Worm (Caenorhabditis elegans): ENCODE results near the gene rpl-37.

The rpl-37 gene

DNA sequence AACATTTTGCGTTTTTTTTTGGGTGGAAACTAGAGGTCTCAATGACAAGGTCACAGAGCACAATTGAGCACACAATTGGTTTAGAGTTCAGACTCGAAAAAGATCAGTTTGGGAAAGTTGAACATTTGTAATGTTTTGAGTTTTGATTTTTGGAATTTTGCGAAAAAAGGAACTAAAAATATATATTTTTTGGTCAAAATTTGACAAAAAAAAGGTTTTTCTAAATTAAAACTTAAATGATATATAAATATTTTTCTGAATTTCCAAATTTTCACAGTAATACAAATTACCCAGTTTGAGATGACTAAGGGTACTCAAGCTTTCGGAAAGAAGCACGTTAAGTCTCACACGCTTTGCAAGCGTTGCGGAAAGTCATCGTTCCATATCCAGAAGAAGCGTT is at the start of gene rpl-37:
rpl-37 (plus strand) TSS at position 301 of the 400 bp plus-strand sequence.
- TF ChIP-seq hmg-4 (GFP tag; optimal IDR thresholded peaks at IDR 0.05) = no peak
- no peak for TF ChIP-seq ceh-13 (GFP tag; optimal IDR thresholded peaks at IDR 0.05)
- TF ChIP-seq F13C5.2 (tag; optimal IDR thresholded peaks at IDR 0.05) = no peak
- TF ChIP-seq B0310.2 (tag; optimal IDR thresholded peaks at IDR 0.05) = no peak
- TF ChIP-seq aly-1 (tag; optimal IDR thresholded peaks at IDR 0.05) = no peak
- no peak for TF ChIP-seq tra-4 (tag; optimal IDR thresholded peaks at IDR 0.05)
- no peak for TF ChIP-seq sea-1 (GFP tag; conservative IDR thresholded peaks at IDR 0.05)
- no peak for TF ChIP-seq hmbx-1 (tag; optimal IDR thresholded peaks at IDR 0.05)
- TF ChIP-seq flt-1 (GFP tag; IDR thresholded peaks at IDR 0.05) = no peak
- TF ChIP-seq tbx-11 (GFP tag; IDR thresholded peaks at IDR 0.05) = no peak
- no peak for TF ChIP-seq tbx-37 (GFP tag; conservative IDR thresholded peaks at IDR 0.05)
- no peak for TF ChIP-seq hnd-1 (tag; optimal IDR thresholded peaks at IDR 0.05)
- no peak for TF ChIP-seq pes-1 (GFP tag; IDR thresholded peaks at IDR 0.05)
- TF ChIP-seq ets-7 (tag; optimal IDR thresholded peaks at IDR 0.05) = no peak
- no peak for TF ChIP-seq ama-1 (optimal IDR thresholded peaks at IDR 0.05)
- TF ChIP-seq scrt-1 (GFP tag; IDR thresholded peaks at IDR 0.05) = no peak
- no peak for TF ChIP-seq ceh-36 (tag; optimal IDR thresholded peaks at IDR 0.05)

DNA sequence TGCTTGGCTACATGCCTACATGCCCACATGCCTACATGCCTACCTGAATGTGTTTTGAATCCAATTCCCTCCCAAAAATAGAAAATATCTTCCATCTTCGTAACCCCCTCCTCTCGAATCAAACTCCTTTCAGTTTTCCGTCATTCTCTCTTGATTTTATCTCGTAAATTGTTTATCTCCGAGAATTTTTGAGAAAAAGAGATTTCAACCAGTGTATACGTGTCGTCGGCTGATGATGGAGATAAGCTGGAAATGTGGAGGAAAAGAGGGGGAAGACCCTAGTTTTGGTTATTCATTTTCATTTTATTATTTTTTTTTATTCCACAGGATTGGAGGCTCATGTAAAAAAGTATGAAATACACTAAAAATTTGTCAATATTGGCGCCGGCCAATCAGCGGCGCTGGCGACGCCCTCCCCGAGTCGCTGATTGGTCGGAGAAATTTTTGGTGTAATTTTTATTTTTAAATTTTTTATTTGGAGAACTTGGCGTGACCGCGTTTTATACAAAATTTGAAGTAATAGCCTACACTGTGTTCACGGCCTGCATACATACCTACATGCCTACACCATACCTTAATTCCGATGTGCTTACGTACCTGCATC is 49.5 kb upstream of the rpl-37 start:
- TF ChIP-seq ceh-13 (GFP tag; optimal IDR thresholded peaks at IDR 0.05) = no peak
- TF ChIP-seq F13C5.2 (tag; optimal IDR thresholded peaks at IDR 0.05) = no peak
- TF ChIP-seq scrt-1 (GFP tag; IDR thresholded peaks at IDR 0.05) = no peak
- TF ChIP-seq tra-4 (tag; optimal IDR thresholded peaks at IDR 0.05) = no peak
- no peak for TF ChIP-seq flt-1 (GFP tag; IDR thresholded peaks at IDR 0.05)
- no peak for TF ChIP-seq tbx-37 (GFP tag; conservative IDR thresholded peaks at IDR 0.05)
- TF ChIP-seq hmbx-1 (tag; optimal IDR thresholded peaks at IDR 0.05) = no peak
- TF ChIP-seq ama-1 (optimal IDR thresholded peaks at IDR 0.05) = no peak
- TF ChIP-seq tbx-11 (GFP tag; IDR thresholded peaks at IDR 0.05) = no peak
- no peak for TF ChIP-seq ceh-36 (tag; optimal IDR thresholded peaks at IDR 0.05)
- TF ChIP-seq hmg-4 (GFP tag; optimal IDR thresholded peaks at IDR 0.05) = no peak
- no peak for TF ChIP-seq pes-1 (GFP tag; IDR thresholded peaks at IDR 0.05)

DNA sequence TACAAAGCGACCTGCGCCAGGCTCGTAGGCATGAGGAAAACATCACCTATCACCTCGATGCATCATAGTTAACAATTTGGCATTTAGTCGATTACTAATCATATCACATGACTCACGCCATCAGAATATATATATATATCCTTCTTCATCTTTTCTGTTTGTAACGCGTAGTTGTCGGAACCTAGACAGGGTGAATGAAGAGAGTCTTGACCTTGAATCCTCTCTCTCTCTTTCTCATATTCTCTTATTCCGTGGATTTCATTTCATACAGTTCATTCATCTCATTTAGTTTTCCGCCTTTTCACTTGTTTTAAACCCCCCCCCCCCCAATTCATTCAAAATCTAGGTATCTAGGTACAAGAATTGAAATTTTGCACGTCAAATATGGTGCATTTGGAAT is 48.2 kb upstream of the rpl-37 start:
- TF ChIP-seq ama-1 (optimal IDR thresholded peaks at IDR 0.05) (no peak), pes-1 (GFP tag; IDR thresholded peaks at IDR 0.05) (no peak), ceh-36 (tag; optimal IDR thresholded peaks at IDR 0.05) (no peak), F13C5.2 (tag; optimal IDR thresholded peaks at IDR 0.05) (no peak), aly-1 (tag; optimal IDR thresholded peaks at IDR 0.05) (no peak), ceh-13 (GFP tag; optimal IDR thresholded peaks at IDR 0.05) (no peak), tbx-11 (GFP tag; IDR thresholded peaks at IDR 0.05) (no peak), tbx-37 (GFP tag; conservative IDR thresholded peaks at IDR 0.05) (no peak), sea-1 (GFP tag; conservative IDR thresholded peaks at IDR 0.05) (no peak), tra-4 (tag; optimal IDR thresholded peaks at IDR 0.05) (no peak), hnd-1 (tag; optimal IDR thresholded peaks at IDR 0.05) (no peak), flt-1 (GFP tag; IDR thresholded peaks at IDR 0.05) (no peak), ets-7 (tag; optimal IDR thresholded peaks at IDR 0.05) (no peak), hmbx-1 (tag; optimal IDR thresholded peaks at IDR 0.05) (no peak), B0310.2 (tag; optimal IDR thresholded peaks at IDR 0.05) (no peak), scrt-1 (GFP tag; IDR thresholded peaks at IDR 0.05) (no peak)

DNA sequence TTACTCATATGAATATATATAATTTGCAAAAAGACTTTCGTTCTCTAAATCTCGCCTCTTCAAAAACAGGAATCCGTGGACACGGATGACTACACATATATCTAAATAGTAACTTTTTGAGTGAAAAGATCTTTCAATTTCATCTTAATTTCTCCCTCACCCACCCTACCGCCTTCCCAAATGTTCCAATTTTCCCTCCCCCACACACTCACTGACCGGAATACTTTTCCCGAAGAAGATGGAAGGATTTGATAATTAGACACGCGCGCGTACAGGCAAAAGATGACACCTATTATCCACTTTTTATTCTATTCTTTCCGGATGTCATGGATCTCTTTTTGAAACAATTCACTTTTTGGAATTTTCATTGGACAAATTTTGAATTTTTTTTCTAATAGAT is 47.5 kb upstream of the rpl-37 start:
- TF ChIP-seq ama-1 (optimal IDR thresholded peaks at IDR 0.05) = no peak
- TF ChIP-seq tbx-11 (GFP tag; IDR thresholded peaks at IDR 0.05) = no peak
- TF ChIP-seq flt-1 (GFP tag; IDR thresholded peaks at IDR 0.05) = no peak
- TF ChIP-seq ets-7 (tag; optimal IDR thresholded peaks at IDR 0.05) = no peak
- no peak for TF ChIP-seq F13C5.2 (tag; optimal IDR thresholded peaks at IDR 0.05)
- TF ChIP-seq ceh-36 (tag; optimal IDR thresholded peaks at IDR 0.05) = no peak
- TF ChIP-seq tbx-37 (GFP tag; conservative IDR thresholded peaks at IDR 0.05) = no peak
- TF ChIP-seq hnd-1 (tag; optimal IDR thresholded peaks at IDR 0.05) = no peak
- no peak for TF ChIP-seq ceh-13 (GFP tag; optimal IDR thresholded peaks at IDR 0.05)
- no peak for TF ChIP-seq hmg-4 (GFP tag; optimal IDR thresholded peaks at IDR 0.05)
- TF ChIP-seq scrt-1 (GFP tag; IDR thresholded peaks at IDR 0.05) = no peak
- no peak for TF ChIP-seq aly-1 (tag; optimal IDR thresholded peaks at IDR 0.05)
- no peak for TF ChIP-seq tra-4 (tag; optimal IDR thresholded peaks at IDR 0.05)
- no peak for TF ChIP-seq sea-1 (GFP tag; conservative IDR thresholded peaks at IDR 0.05)
- TF ChIP-seq B0310.2 (tag; optimal IDR thresholded peaks at IDR 0.05) = no peak
- TF ChIP-seq pes-1 (GFP tag; IDR thresholded peaks at IDR 0.05) = no peak

DNA sequence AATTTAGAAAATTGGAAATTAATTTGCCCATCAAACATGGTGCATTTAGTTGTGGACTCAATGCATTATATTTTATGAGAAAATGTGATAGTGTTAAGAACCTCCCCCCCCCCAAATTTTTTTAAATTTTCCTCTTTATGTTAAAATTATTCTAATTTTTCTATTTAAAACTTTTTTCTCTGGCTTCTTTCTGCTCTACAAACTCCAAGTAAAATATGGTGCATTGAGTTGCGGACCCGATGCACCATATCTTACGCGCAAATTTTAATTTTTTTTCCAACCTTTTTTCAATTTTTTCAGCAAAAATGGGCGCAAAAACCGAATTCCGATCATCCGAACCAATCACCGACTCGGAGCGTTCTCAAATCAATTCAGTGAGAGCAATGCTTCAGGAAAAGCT is 46.2 kb upstream of the rpl-37 start, which contains the start of gene C34C12.6:
C34C12.6 (plus strand) TSS at position 301 of the 400 bp plus-strand sequence.
- no peak for TF ChIP-seq tra-4 (tag; optimal IDR thresholded peaks at IDR 0.05)
- no peak for TF ChIP-seq hmbx-1 (tag; optimal IDR thresholded peaks at IDR 0.05)
- no peak for TF ChIP-seq tbx-37 (GFP tag; conservative IDR thresholded peaks at IDR 0.05)
- no peak for TF ChIP-seq scrt-1 (GFP tag; IDR thresholded peaks at IDR 0.05)
- no peak for TF ChIP-seq ceh-13 (GFP tag; optimal IDR thresholded peaks at IDR 0.05)
- TF ChIP-seq aly-1 (tag; optimal IDR thresholded peaks at IDR 0.05) = no peak
- TF ChIP-seq sea-1 (GFP tag; conservative IDR thresholded peaks at IDR 0.05) = no peak
- no peak for TF ChIP-seq B0310.2 (tag; optimal IDR thresholded peaks at IDR 0.05)
- TF ChIP-seq ceh-36 (tag; optimal IDR thresholded peaks at IDR 0.05) = no peak
- TF ChIP-seq ets-7 (tag; optimal IDR thresholded peaks at IDR 0.05) = no peak
- TF ChIP-seq flt-1 (GFP tag; IDR thresholded peaks at IDR 0.05) = no peak
- TF ChIP-seq pes-1 (GFP tag; IDR thresholded peaks at IDR 0.05) = no peak

DNA sequence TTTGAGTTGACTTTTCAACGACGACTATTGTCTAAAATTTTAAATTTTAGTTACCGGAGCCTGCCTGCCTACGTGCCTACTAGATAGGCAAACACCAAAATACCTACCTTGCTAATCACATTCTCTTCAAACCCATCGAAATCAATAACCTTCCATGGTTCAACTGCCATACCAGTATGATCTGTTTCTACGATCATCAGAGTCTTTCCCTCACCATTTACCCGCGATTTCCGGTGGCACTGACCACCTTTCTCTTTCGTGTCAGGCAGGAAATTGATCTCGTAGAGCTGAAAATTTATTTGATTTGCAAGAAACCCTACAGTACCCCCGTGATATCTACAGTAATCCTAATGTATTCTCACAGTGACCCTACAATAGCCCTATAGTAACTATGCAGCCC is 43.4 kb upstream of the rpl-37 start:
- TF ChIP-seq hmbx-1 (tag; optimal IDR thresholded peaks at IDR 0.05) (no peak), ets-7 (tag; optimal IDR thresholded peaks at IDR 0.05) (no peak), flt-1 (GFP tag; IDR thresholded peaks at IDR 0.05) (no peak), F13C5.2 (tag; optimal IDR thresholded peaks at IDR 0.05) (no peak), scrt-1 (GFP tag; IDR thresholded peaks at IDR 0.05) (no peak), sea-1 (GFP tag; conservative IDR thresholded peaks at IDR 0.05) (no peak), ama-1 (optimal IDR thresholded peaks at IDR 0.05) (no peak), ceh-36 (tag; optimal IDR thresholded peaks at IDR 0.05) (no peak), hmg-4 (GFP tag; optimal IDR thresholded peaks at IDR 0.05) (no peak), tra-4 (tag; optimal IDR thresholded peaks at IDR 0.05) (no peak)

DNA sequence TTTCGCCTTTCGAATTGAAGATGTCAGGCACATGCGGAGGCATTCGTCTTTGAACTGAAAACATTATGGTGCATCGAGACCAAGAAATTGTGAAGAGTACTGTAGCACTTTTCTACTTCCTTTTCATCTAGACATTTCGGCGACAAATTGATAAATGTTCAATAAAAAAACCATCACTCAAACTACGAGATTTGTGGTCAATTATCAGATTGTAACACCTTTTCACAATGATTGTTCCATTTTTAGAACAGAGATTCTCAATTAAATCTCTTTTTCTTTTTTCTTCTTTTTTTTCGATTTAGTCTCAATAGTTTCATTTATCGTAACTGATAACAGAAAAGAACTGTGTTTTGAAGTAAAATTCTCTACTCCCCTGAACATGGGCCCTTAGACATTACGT is 42.4 kb upstream of the rpl-37 start:
- TF ChIP-seq tbx-11 (GFP tag; IDR thresholded peaks at IDR 0.05) = no peak
- TF ChIP-seq ceh-13 (GFP tag; optimal IDR thresholded peaks at IDR 0.05) = no peak
- TF ChIP-seq ama-1 (optimal IDR thresholded peaks at IDR 0.05) = no peak
- no peak for TF ChIP-seq sea-1 (GFP tag; conservative IDR thresholded peaks at IDR 0.05)
- TF ChIP-seq F13C5.2 (tag; optimal IDR thresholded peaks at IDR 0.05) = no peak
- no peak for TF ChIP-seq hmg-4 (GFP tag; optimal IDR thresholded peaks at IDR 0.05)
- no peak for TF ChIP-seq scrt-1 (GFP tag; IDR thresholded peaks at IDR 0.05)
- TF ChIP-seq hnd-1 (tag; optimal IDR thresholded peaks at IDR 0.05) = no peak
- TF ChIP-seq tra-4 (tag; optimal IDR thresholded peaks at IDR 0.05) = no peak
- TF ChIP-seq pes-1 (GFP tag; IDR thresholded peaks at IDR 0.05) = no peak
- TF ChIP-seq flt-1 (GFP tag; IDR thresholded peaks at IDR 0.05) = no peak
- no peak for TF ChIP-seq B0310.2 (tag; optimal IDR thresholded peaks at IDR 0.05)
- no peak for TF ChIP-seq tbx-37 (GFP tag; conservative IDR thresholded peaks at IDR 0.05)
- no peak for TF ChIP-seq aly-1 (tag; optimal IDR thresholded peaks at IDR 0.05)

Data from whole organism, early embryonic.